Worm (Caenorhabditis elegans) whole organism, young adult: ENCODE measurements around the gene ptr-6.

ENCODE experiments used
- F33H1.4 ChIP-seq: fragments of 200-800 bp; sonication (Bioruptor generic); IDR thresholded peaks from 2 replicates; pipeline ENCODE4 v1.3.6; 2022; ENCODE audit warnings: missing genetic modification reagents, missing genetic modification characterization, missing compliant biosample characterization
- F49E8.2 ChIP-seq: sonication (generic microtip); optimal IDR thresholded peaks from 3 replicates; lab custom pipeline; 2017; ENCODE audit warnings: missing genetic modification characterization, mild to moderate bottlenecking, missing compliant biosample characterization, antibody characterized with exemption, moderate library complexity; ENCODE audit not compliant: insufficient read depth
- F55B11.4 ChIP-seq: sonication (generic microtip); optimal IDR thresholded peaks from 2 replicates; lab custom pipeline; 2016; ENCODE audit warnings: missing compliant biosample characterization, missing genetic modification characterization, borderline replicate concordance; ENCODE audit not compliant: insufficient read depth
- T26A5.8 ChIP-seq: sonication (generic microtip); optimal IDR thresholded peaks from 2 replicates; lab custom pipeline; 2016; ENCODE audit warnings: missing genetic modification characterization, missing compliant biosample characterization
- ZK185.1 ChIP-seq: sonication (generic microtip); optimal IDR thresholded peaks from 2 replicates; lab custom pipeline; 2016; ENCODE audit warnings: mild to moderate bottlenecking, missing genetic modification characterization, missing compliant biosample characterization; ENCODE audit not compliant: poor library complexity, severe bottlenecking
- ama-1 ChIP-seq, 3 experiments: fragments of 150-350 bp in 1 of 3; sonication (generic microtip) in 2 of 3; optimal IDR thresholded peaks; 2 replicates each; lab custom pipeline; 2014 to 2018; ENCODE audit warnings: missing biosample characterization in 2 of 3, missing genetic modification characterization in 2 of 3, missing genetic modification reagents in 2 of 3
- aptf-2 ChIP-seq: fragments of 200-800 bp; sonication (Bioruptor generic); conservative IDR thresholded peaks from 2 replicates; pipeline ENCODE4 v1.3.6; 2022; ENCODE audit warnings: missing genetic modification reagents, missing genetic modification characterization, missing compliant biosample characterization
- cebp-2 ChIP-seq: fragments of 200-800 bp; sonication (Bioruptor generic); IDR thresholded peaks from 2 replicates; pipeline ENCODE4 v1.3.6; 2022; ENCODE audit warnings: missing genetic modification characterization, missing compliant biosample characterization
- dpl-1 ChIP-seq: fragments of 150-350 bp; optimal IDR thresholded peaks from 2 replicates; lab custom pipeline; 2014; ENCODE audit warnings: missing biosample characterization, missing genetic modification reagents, missing genetic modification characterization
- gei-17 ChIP-seq: fragments of 200-800 bp; sonication (Bioruptor generic); optimal IDR thresholded peaks from 2 replicates; lab custom pipeline; 2018; ENCODE audit warnings: mild to moderate bottlenecking, missing genetic modification characterization, missing compliant biosample characterization
- hlh-26 ChIP-seq: fragments of 200-800 bp; sonication (Bioruptor generic); conservative IDR thresholded peaks from 2 replicates; pipeline ENCODE4 v1.3.6; 2022; ENCODE audit warnings: missing genetic modification reagents, missing genetic modification characterization, missing compliant biosample characterization
- hrde-1 ChIP-seq: sonication (generic microtip); optimal IDR thresholded peaks from 2 replicates; lab custom pipeline; 2016; ENCODE audit warnings: missing genetic modification characterization, mild to moderate bottlenecking, missing compliant biosample characterization, moderate library complexity, missing genotype, missing genetic modification reagents, borderline replicate concordance
- lin-26 ChIP-seq: fragments of 200-800 bp; sonication (Bioruptor generic); IDR thresholded peaks from 2 replicates; pipeline ENCODE4 v1.3.6; 2022; ENCODE audit warnings: missing genetic modification reagents, missing genetic modification characterization, missing compliant biosample characterization
- nfya-1 ChIP-seq: sonication (generic microtip); optimal IDR thresholded peaks from 2 replicates; lab custom pipeline; 2017; ENCODE audit warnings: antibody characterized with exemption, missing compliant biosample characterization, missing genetic modification characterization, borderline replicate concordance; ENCODE audit not compliant: insufficient read depth

ce11 chrII:5225284-5225683 is 21.4 kb downstream of the ptr-6 start, which contains the start of gene dsh-1:
- TF ChIP-seq ama-1 (optimal IDR thresholded peaks at IDR 0.05; lab: Kevin White, UChicago) (no peak), ama-1 (GFP tag; optimal IDR thresholded peaks at IDR 0.05; lab: Kevin White, UChicago) (no peak), F33H1.4 (GFP tag; lab: Robert Waterston, UW) (no peak), cebp-2 (GFP tag; lab: Robert Waterston, UW) (no peak), aptf-2 (GFP tag; lab: Robert Waterston, UW) (no peak), dpl-1 (GFP tag; lab: Kevin White, UChicago) (no peak), nfya-1 (tag; lab: Kevin White, UChicago) (no peak), F49E8.2 (no peak), T26A5.8 (no peak), ZK185.1 (tag; lab: Kevin White, UChicago) (no peak), hlh-26 (no peak), hrde-1 (tag; lab: Kevin White, UChicago) (no peak), lin-26 (GFP tag; lab: Robert Waterston, UW) (no peak), gei-17 (GFP tag; lab: Kevin White, UChicago) (no peak), F55B11.4 (tag; lab: Kevin White, UChicago) (no peak)
